Worm (Caenorhabditis elegans): ENCODE data around the gene clic-1.

ce11 chrV:7717629-7718028, 17.1 kb downstream of the clic-1 start, which contains the start of gene ZK105.5:
- no peak for TF ChIP-seq Y79H2A.3 (GFP tag; conservative IDR thresholded peaks at IDR 0.05)
- TF ChIP-seq let-607 (tag; optimal IDR thresholded peaks at IDR 0.05), result no peak
- no peak for TF ChIP-seq ceh-79 (tag; optimal IDR thresholded peaks at IDR 0.05)
- TF ChIP-seq bed-1 (GFP tag; IDR thresholded peaks at IDR 0.05), result no peak
- TF ChIP-seq unc-62 (GFP tag; optimal IDR thresholded peaks at IDR 0.05), result no peak
- no peak for TF ChIP-seq B0336.3 (GFP tag; IDR thresholded peaks at IDR 0.05)
- TF ChIP-seq akir-1 (GFP tag; optimal IDR thresholded peaks at IDR 0.05), result no peak
- no peak for TF ChIP-seq ama-1 (optimal IDR thresholded peaks at IDR 0.05)
- TF ChIP-seq ama-1 (GFP tag; optimal IDR thresholded peaks at IDR 0.05), result no peak
